Worm (Caenorhabditis elegans) whole organism, L4/young adult: Measurements from ENCODE around the gene Y73C8C.8.

Experiments used
- W03F9.2 ChIP-seq: fragments of 150-350 bp; optimal IDR thresholded peaks from 2 replicates; lab custom pipeline; 2014; ENCODE audit warnings: missing biosample characterization, missing genetic modification characterization
- dao-5 ChIP-seq: sonication (generic microtip); optimal IDR thresholded peaks from 2 replicates; lab custom pipeline; 2016; ENCODE audit warnings: missing genotype, missing genetic modification characterization, moderate library complexity, missing compliant biosample characterization
- him-1 ChIP-seq: sonication (generic microtip); optimal IDR thresholded peaks from 2 replicates; lab custom pipeline; 2016; ENCODE audit warnings: missing genotype, missing genetic modification reagents, missing genetic modification characterization, missing compliant biosample characterization

ce11 chrV:3081471-3081870, 32.2 kb downstream of the Y73C8C.8 start, which contains the start of gene srt-7:
- no peak for TF ChIP-seq him-1
- TF ChIP-seq dao-5 (tag; lab: Kevin White, UChicago), result no peak
- no peak for TF ChIP-seq W03F9.2 (tag; lab: Kevin White, UChicago)
